Fruit fly (Drosophila melanogaster): ENCODE measurements around the gene upd1.

upd1 gene

DNA sequence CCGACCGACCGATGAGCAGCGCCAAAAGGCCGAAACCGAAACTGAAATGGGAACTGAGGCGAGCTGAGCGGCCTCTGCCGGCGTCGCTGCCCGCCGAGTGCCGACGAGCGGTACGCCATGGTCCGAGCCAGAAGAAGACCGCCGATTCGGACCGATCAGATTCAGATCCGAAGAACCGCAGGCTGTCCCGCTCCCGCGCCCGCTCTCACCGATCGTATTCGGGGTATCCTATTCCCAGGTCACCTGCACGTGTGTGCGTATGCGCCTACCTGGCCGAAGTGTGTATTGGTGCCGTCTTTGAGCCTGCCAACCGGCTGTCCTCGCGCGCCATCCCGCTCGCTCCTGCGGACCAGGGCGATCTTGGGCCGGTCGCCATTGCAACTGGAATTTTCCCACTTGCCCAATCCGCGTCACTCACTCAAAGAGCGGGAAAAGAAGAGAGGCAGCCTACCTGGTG is at the start of gene upd1:
upd1 (minus strand) TSS at position 51 of the 457 bp plus-strand sequence.
- TF ChIP-seq CG15710 (tag; optimal IDR thresholded peaks at IDR 0.05), result no peak
- no peak for TF ChIP-seq CG10348 (GFP tag; IDR thresholded peaks at IDR 0.05)
- TF ChIP-seq CG13204 (GFP tag; optimal IDR thresholded peaks at IDR 0.05), result peak; percentile 75

DNA sequence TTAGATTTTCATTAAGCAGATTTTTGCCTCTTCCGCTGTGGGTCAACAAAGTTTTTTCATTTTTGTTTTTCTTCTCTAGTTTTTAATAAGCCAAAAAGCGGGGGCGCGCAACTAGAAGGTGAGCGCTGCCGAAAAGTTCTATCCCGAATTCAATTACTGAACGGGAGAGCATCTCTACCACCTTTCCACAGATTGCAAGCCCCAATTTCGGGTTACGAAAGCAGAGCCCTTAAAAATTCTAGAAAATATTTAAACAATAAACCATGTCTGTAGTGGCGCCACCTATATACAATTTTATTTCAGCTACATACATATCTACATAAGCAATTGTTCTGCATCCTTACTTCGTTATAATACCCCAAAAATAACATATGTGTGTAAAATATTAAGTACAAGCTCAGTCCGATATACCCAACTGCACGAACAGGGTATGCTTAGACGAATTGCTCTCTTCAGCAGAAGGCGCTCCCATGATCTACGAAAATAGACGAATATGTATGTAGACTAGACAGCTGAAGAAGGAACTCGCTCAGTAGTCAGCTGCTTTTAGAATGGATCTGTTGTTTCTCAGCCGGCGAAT is 49.4 kb upstream of the upd1 start, which contains the start of gene CG6106:
CG6106 (plus strand) TSS at position 530 of the 580 bp plus-strand sequence.
- no peak for TF ChIP-seq Pif1A (GFP tag; optimal IDR thresholded peaks at IDR 0.05)
- no peak for TF ChIP-seq fd96Ca (GFP tag; IDR thresholded peaks at IDR 0.05)
- no peak for TF ChIP-seq CG4496 (GFP tag; IDR thresholded peaks at IDR 0.05)
- no peak for TF ChIP-seq D1 (tag; optimal IDR thresholded peaks at IDR 0.05)
- TF ChIP-seq CG34367 (tag; optimal IDR thresholded peaks at IDR 0.05), result no peak
- no peak for TF ChIP-seq CG32121 (GFP tag; IDR thresholded peaks at IDR 0.05)
- no peak for TF ChIP-seq EcR (GFP tag; optimal IDR thresholded peaks at IDR 0.05)
- no peak for TF ChIP-seq gl (tag; optimal IDR thresholded peaks at IDR 0.05)
- no peak for TF ChIP-seq CG15710 (tag; optimal IDR thresholded peaks at IDR 0.05)
- TF ChIP-seq CG10348 (GFP tag; IDR thresholded peaks at IDR 0.05), result no peak
- no peak for TF ChIP-seq rn (GFP tag; IDR thresholded peaks at IDR 0.05)
- no peak for TF ChIP-seq CG17806 (tag; optimal IDR thresholded peaks at IDR 0.05)
- TF ChIP-seq CG8159 (tag; optimal IDR thresholded peaks at IDR 0.05), result no peak
- no peak for TF ChIP-seq CG13204 (GFP tag; optimal IDR thresholded peaks at IDR 0.05)
- TF ChIP-seq CG12605 (GFP tag; IDR thresholded peaks at IDR 0.05), result no peak
- no peak for TF ChIP-seq Snoo (tag; optimal IDR thresholded peaks at IDR 0.05)
- TF ChIP-seq CG9948 (tag; optimal IDR thresholded peaks at IDR 0.05), result no peak
- no peak for TF ChIP-seq Ets98B (GFP tag; IDR thresholded peaks at IDR 0.05)

DNA sequence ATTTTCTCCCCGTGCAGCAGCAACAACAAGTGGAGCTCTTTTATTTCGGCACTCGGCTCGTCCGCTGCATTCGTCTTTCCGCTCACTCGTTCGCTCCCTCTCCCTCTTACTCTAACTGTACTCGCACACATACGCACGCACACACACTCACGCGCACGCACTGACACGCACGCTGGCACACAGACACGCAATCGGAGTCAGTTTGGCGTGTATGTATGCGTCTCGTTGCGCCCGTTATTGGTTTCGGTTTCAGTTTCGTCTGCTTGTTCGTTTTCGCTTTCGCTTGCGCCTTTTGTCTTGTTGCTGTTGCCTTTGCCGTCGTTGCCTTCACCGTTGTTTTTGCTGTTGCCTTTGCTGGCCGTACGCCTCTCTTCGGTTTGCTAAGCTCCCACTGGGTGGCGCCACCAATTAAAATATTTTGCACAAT is 48.7 kb upstream of the upd1 start:
- TF ChIP-seq CG14655 (GFP tag; optimal IDR thresholded peaks at IDR 0.05) (peak; percentile 27), CG13204 (GFP tag; optimal IDR thresholded peaks at IDR 0.05) (peak; percentile 73), Snoo (tag; optimal IDR thresholded peaks at IDR 0.05) (peak; percentile 43), CG17806 (tag; optimal IDR thresholded peaks at IDR 0.05) (no peak), gl (tag; optimal IDR thresholded peaks at IDR 0.05) (no peak), rn (GFP tag; IDR thresholded peaks at IDR 0.05) (no peak), fd96Ca (GFP tag; IDR thresholded peaks at IDR 0.05) (0 out of 3 replicates have a peak, but pooled peaks have one; percentile 18), CG4496 (GFP tag; IDR thresholded peaks at IDR 0.05) (peak; percentile 52; the same call in 1 of the 3 replicates)

DNA sequence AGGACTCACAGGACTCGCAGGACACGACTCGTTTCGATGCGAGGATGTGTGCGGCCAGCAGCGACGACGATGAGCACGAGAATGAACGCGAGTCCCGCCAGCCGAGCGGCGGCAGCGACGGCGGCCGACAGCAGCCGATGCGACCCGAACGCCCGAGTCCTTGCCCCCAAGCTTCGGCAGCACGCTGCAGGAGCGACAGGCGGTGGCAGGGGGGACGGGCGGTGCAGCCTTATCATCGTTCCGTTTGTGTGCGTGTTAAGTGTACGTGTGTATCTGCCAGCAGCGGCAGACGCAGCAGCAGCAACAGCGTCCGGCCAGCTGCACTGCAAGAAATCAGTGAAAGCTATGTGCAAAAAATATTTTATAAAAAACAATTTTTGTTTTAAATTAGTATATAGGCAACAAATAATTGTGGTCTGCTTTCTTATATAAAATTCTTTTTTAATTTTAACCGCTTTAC is 47.1 kb upstream of the upd1 start, which contains the start of gene kairos:
kairos (minus strand) TSS at position 51 of the 460 bp plus-strand sequence.
- no peak for TF ChIP-seq CG14655 (GFP tag; optimal IDR thresholded peaks at IDR 0.05)
- TF ChIP-seq CG8301 (tag; optimal IDR thresholded peaks at IDR 0.05), result no peak
- TF ChIP-seq CG32121 (GFP tag; IDR thresholded peaks at IDR 0.05), result no peak
- TF ChIP-seq CG8159 (tag; optimal IDR thresholded peaks at IDR 0.05), result no peak
- TF ChIP-seq Snoo (tag; optimal IDR thresholded peaks at IDR 0.05), result no peak
- no peak for TF ChIP-seq EcR (GFP tag; optimal IDR thresholded peaks at IDR 0.05)
- TF ChIP-seq CG34367 (tag; optimal IDR thresholded peaks at IDR 0.05), result no peak
- TF ChIP-seq CG13204 (GFP tag; optimal IDR thresholded peaks at IDR 0.05), result peak; percentile 75
- TF ChIP-seq D1 (tag; optimal IDR thresholded peaks at IDR 0.05), result no peak
- no peak for TF ChIP-seq Pif1A (GFP tag; optimal IDR thresholded peaks at IDR 0.05)
- TF ChIP-seq CG9948 (tag; optimal IDR thresholded peaks at IDR 0.05), result no peak
- TF ChIP-seq CG17806 (tag; optimal IDR thresholded peaks at IDR 0.05), result no peak
- no peak for TF ChIP-seq gl (tag; optimal IDR thresholded peaks at IDR 0.05)
- TF ChIP-seq CG15710 (tag; optimal IDR thresholded peaks at IDR 0.05), result no peak
- TF ChIP-seq fd96Ca (GFP tag; IDR thresholded peaks at IDR 0.05), result no peak
- TF ChIP-seq rn (GFP tag; IDR thresholded peaks at IDR 0.05), result no peak
- peak; percentile 25; the same call in 1 of the 3 replicates for TF ChIP-seq CG4496 (GFP tag; IDR thresholded peaks at IDR 0.05)
- TF ChIP-seq CG10348 (GFP tag; IDR thresholded peaks at IDR 0.05), result no peak

DNA sequence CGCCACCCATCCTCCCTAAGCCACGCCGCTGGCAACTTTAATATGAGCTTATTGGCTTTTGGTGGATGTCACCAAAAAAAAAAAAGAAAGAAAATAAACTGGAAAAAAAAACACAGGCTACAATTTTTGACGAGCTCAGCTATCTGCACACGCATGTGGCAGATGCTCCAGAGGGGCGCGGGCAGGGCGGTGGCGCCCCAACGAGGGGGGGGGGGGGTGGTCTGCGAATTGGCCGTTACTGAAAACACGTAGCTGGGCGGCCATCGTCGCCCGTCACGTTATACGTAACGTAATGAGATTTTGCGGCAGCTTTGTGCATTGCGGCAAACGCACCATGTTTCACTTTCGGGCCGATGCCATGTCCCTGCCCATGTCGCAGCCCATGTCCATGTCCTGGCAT is 41.5 kb upstream of the upd1 start:
- TF ChIP-seq CG8301 (tag; optimal IDR thresholded peaks at IDR 0.05) (no peak), CG8159 (tag; optimal IDR thresholded peaks at IDR 0.05) (no peak), CG15710 (tag; optimal IDR thresholded peaks at IDR 0.05) (no peak), Snoo (tag; optimal IDR thresholded peaks at IDR 0.05) (no peak), CG34367 (tag; optimal IDR thresholded peaks at IDR 0.05) (no peak), CG32121 (GFP tag; IDR thresholded peaks at IDR 0.05) (no peak), rn (GFP tag; IDR thresholded peaks at IDR 0.05) (no peak)

DNA sequence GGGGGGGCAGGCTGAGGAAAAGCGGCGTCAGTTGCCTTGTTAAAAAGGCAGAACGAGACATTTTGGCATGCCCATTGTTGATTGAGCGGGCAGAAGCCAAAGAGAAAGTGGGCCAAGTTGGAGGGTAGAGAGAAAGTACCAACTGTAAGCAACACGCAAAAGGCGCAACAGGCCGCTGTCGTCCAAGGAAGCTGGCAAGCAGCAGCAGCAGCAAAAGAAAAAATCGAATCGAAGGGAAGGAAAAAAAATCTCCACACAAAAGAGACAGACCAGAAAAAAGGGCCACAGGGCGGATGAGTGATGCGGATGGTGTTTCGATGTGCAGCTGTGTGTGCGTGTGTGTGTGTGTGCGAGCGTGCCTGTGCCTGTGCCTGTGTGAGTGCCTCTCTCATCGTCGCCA is 38.5 kb upstream of the upd1 start:
- no peak for TF ChIP-seq Ets98B (GFP tag; IDR thresholded peaks at IDR 0.05)
- TF ChIP-seq CG34367 (tag; optimal IDR thresholded peaks at IDR 0.05), result no peak
- TF ChIP-seq Pif1B (GFP tag; optimal IDR thresholded peaks at IDR 0.05), result no peak
- no peak for TF ChIP-seq CG4496 (GFP tag; IDR thresholded peaks at IDR 0.05)
- TF ChIP-seq CG17806 (tag; optimal IDR thresholded peaks at IDR 0.05), result no peak
- TF ChIP-seq CG13204 (GFP tag; optimal IDR thresholded peaks at IDR 0.05), result no peak
- no peak for TF ChIP-seq gl (tag; optimal IDR thresholded peaks at IDR 0.05)
- no peak for TF ChIP-seq CG12605 (GFP tag; IDR thresholded peaks at IDR 0.05)
- no peak for TF ChIP-seq CG8301 (tag; optimal IDR thresholded peaks at IDR 0.05)
- TF ChIP-seq CG15710 (tag; optimal IDR thresholded peaks at IDR 0.05), result no peak
- no peak for TF ChIP-seq EcR (GFP tag; optimal IDR thresholded peaks at IDR 0.05)
- TF ChIP-seq fd96Ca (GFP tag; IDR thresholded peaks at IDR 0.05), result no peak
- TF ChIP-seq CG14655 (GFP tag; optimal IDR thresholded peaks at IDR 0.05), result no peak
- TF ChIP-seq CG9948 (tag; optimal IDR thresholded peaks at IDR 0.05), result no peak
- no peak for TF ChIP-seq CG10348 (GFP tag; IDR thresholded peaks at IDR 0.05)
- no peak for TF ChIP-seq D1 (tag; optimal IDR thresholded peaks at IDR 0.05)
- no peak for TF ChIP-seq Snoo (tag; optimal IDR thresholded peaks at IDR 0.05)
- TF ChIP-seq CG32121 (GFP tag; IDR thresholded peaks at IDR 0.05), result no peak

Measured in whole organism, pupa.